Worm (Caenorhabditis elegans) whole organism, early embryonic: ENCODE results near the gene clec-21.

Experiments
- B0310.2 ChIP-seq: sonication (generic microtip); optimal IDR thresholded peaks from 2 replicates; lab custom pipeline; 2016; ENCODE audit warnings: mild to moderate bottlenecking, missing genetic modification characterization, missing compliant biosample characterization
- F13C5.2 ChIP-seq: sonication (generic microtip); optimal IDR thresholded peaks from 2 replicates; lab custom pipeline; 2017; ENCODE audit warnings: mild to moderate bottlenecking, missing genetic modification characterization, inconsistent platforms, missing compliant biosample characterization
- aly-1 ChIP-seq: sonication (generic microtip); optimal IDR thresholded peaks from 2 replicates; lab custom pipeline; 2016; ENCODE audit warnings: missing genetic modification characterization, missing compliant biosample characterization
- ama-1 ChIP-seq: fragments of 150-350 bp; optimal IDR thresholded peaks from 2 replicates; lab custom pipeline; 2014
- flt-1 ChIP-seq: fragments of 200-800 bp; sonication (Bioruptor generic); IDR thresholded peaks from 2 replicates; pipeline ENCODE4 v1.3.6; 2022; ENCODE audit warnings: missing genetic modification characterization, missing compliant biosample characterization
- hmbx-1 ChIP-seq: sonication (generic microtip); optimal IDR thresholded peaks from 2 replicates; lab custom pipeline; 2016; ENCODE audit warnings: mild to moderate bottlenecking, missing genetic modification characterization, missing compliant biosample characterization
- hnd-1 ChIP-seq: sonication (generic microtip); optimal IDR thresholded peaks from 2 replicates; lab custom pipeline; 2016; ENCODE audit warnings: missing genetic modification characterization, missing compliant biosample characterization
- pes-1 ChIP-seq: fragments of 200-800 bp; sonication (Bioruptor generic); IDR thresholded peaks from 2 replicates; pipeline ENCODE4 v1.3.6; 2022; ENCODE audit warnings: missing genetic modification reagents, missing genetic modification characterization, missing compliant biosample characterization
- scrt-1 ChIP-seq: fragments of 200-800 bp; sonication (Bioruptor generic); IDR thresholded peaks from 2 replicates; pipeline ENCODE4 v1.3.6; 2022; ENCODE audit warnings: missing genetic modification characterization, missing compliant biosample characterization
- sea-1 ChIP-seq: fragments of 200-800 bp; sonication (Bioruptor generic); conservative IDR thresholded peaks from 2 replicates; pipeline ENCODE4 v1.3.6; 2022; ENCODE audit warnings: missing genetic modification characterization, missing compliant biosample characterization
- tbx-11 ChIP-seq: fragments of 200-800 bp; sonication (Bioruptor generic); IDR thresholded peaks from 2 replicates; pipeline ENCODE4 v1.3.6; 2022; ENCODE audit warnings: missing genetic modification characterization, missing compliant biosample characterization
- tbx-37 ChIP-seq: fragments of 200-800 bp; sonication (Bioruptor generic); conservative IDR thresholded peaks from 2 replicates; pipeline ENCODE4 v1.3.6; 2022; ENCODE audit warnings: missing genetic modification reagents, missing genetic modification characterization, missing compliant biosample characterization
- tra-4 ChIP-seq: sonication (generic microtip); optimal IDR thresholded peaks from 2 replicates; lab custom pipeline; 2017; ENCODE audit warnings: missing genetic modification characterization, missing compliant biosample characterization

- TF ChIP-seq tra-4 (tag; lab: Kevin White, UChicago) (no peak), tbx-37 (GFP tag; lab: Robert Waterston, UW) (no peak), flt-1 (GFP tag; lab: Robert Waterston, UW) (no peak), F13C5.2 (no peak), hmbx-1 (tag; lab: Kevin White, UChicago) (no peak), aly-1 (no peak), B0310.2 (tag; lab: Kevin White, UChicago) (no peak), ama-1 (lab: Kevin White, UChicago) (no peak), tbx-11 (GFP tag; lab: Robert Waterston, UW) (no peak), hnd-1 (tag; lab: Kevin White, UChicago) (no peak), scrt-1 (no peak), sea-1 (GFP tag; lab: Robert Waterston, UW) (no peak), pes-1 (GFP tag; lab: Robert Waterston, UW) (no peak)
Observed at ce11 chrII:1560839-1561238, 23.2 kb downstream of the clec-21 start.
